Worm (Caenorhabditis elegans) whole organism, midembryonic: ENCODE data around the gene F22F7.3.
"Not testable (repeated sequence)": the region's sequence is repeated elsewhere in the genome, so short reads cannot be mapped to it uniquely, and the experiment has no call there.

Source experiments
- T22C8.4 ChIP-seq: fragments of 200-800 bp; sonication (Bioruptor generic); IDR thresholded peaks from 2 replicates; pipeline ENCODE4 v1.3.6; 2022; ENCODE audit warnings: missing genetic modification characterization, missing compliant biosample characterization
- cog-1 ChIP-seq: sonication (generic microtip); optimal IDR thresholded peaks from 2 replicates; lab custom pipeline; 2016; ENCODE audit warnings: missing genetic modification characterization, missing compliant biosample characterization
- flt-1 ChIP-seq: fragments of 200-800 bp; sonication (Bioruptor generic); IDR thresholded peaks from 2 replicates; pipeline ENCODE4 v1.3.6; 2022; ENCODE audit warnings: missing genetic modification characterization, missing compliant biosample characterization
- klf-2 ChIP-seq: fragments of 200-800 bp; sonication (Bioruptor generic); conservative IDR thresholded peaks from 2 replicates; pipeline ENCODE4 v1.3.6; 2022; ENCODE audit warnings: missing genetic modification reagents, missing genetic modification characterization, missing compliant biosample characterization
- med-1 ChIP-seq: sonication (generic microtip); optimal IDR thresholded peaks from 2 replicates; lab custom pipeline; 2017; ENCODE audit warnings: missing genetic modification characterization, mild to moderate bottlenecking, missing compliant biosample characterization, antibody characterized with exemption, missing genetic modification reagents; ENCODE audit not compliant: insufficient read depth
- ref-1 ChIP-seq: fragments of 200-800 bp; sonication (Bioruptor generic); conservative IDR thresholded peaks from 2 replicates; pipeline ENCODE4 v1.3.6; 2022; ENCODE audit warnings: missing genetic modification reagents, missing genetic modification characterization, missing compliant biosample characterization
- tab-1 ChIP-seq: fragments of 200-800 bp; sonication (Bioruptor generic); IDR thresholded peaks from 2 replicates; pipeline ENCODE4 v1.3.6; 2022; ENCODE audit warnings: missing genetic modification characterization, missing compliant biosample characterization
- ztf-23 ChIP-seq: fragments of 200-800 bp; sonication (Bioruptor generic); IDR thresholded peaks from 2 replicates; pipeline ENCODE4 v1.3.6; 2022; ENCODE audit warnings: missing genetic modification reagents, missing genetic modification characterization, missing compliant biosample characterization
- ztf-29 ChIP-seq: fragments of 200-800 bp; sonication (Bioruptor generic); IDR thresholded peaks from 2 replicates; pipeline ENCODE4 v1.3.6; 2022; ENCODE audit warnings: missing genetic modification reagents, missing genetic modification characterization, missing compliant biosample characterization

F22F7.3 gene

DNA sequence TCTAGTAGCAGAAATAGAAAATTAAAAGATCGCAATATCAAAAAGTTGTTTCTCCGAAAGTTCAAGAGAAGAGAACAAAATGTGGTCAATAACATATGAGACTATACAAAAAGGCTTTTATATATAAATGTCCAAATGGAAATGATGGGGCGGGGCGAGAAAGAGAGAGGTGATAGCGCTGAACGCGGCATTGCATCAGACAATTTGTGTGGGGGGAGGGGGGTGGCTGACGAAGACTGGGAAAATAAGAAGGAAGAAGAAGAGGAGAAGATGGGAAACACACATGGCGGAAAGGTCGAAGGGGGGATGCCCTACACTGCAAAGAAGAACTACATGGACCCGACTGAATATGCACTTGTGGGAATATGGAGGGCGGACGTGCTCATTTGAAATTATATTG, 24.9 kb downstream of the F22F7.3 start:
- TF ChIP-seq tab-1 (no peak), ztf-23 (no peak), T22C8.4 (GFP tag; lab: Robert Waterston, UW) (no peak), med-1 (GFP tag; lab: Kevin White, UChicago) (no peak), klf-2 (GFP tag; lab: Robert Waterston, UW) (no peak), cog-1 (tag; lab: Kevin White, UChicago) (no peak), ztf-29 (GFP tag; lab: Robert Waterston, UW) (no peak), ref-1 (GFP tag; lab: Robert Waterston, UW) (no peak), flt-1 (GFP tag; lab: Robert Waterston, UW) (no peak)

DNA sequence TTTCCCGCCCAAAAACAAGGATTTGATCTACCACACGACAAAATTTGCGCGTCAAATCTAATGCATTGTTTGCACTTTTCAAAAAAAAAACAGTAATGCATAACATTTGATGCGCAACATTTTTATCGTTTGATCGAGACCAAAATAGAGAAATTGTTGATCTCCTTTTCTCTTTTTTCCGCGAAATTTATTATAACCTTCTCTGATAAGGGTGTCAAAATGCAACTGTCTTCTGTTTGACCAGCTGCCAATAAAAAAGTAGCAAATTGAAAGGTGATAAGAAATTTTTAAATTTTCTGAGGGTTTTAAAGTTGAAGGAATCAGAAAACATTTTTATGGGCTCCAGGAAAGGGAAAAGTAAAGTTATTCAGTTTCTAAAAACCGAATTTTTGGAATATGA, 26.5 kb downstream of the F22F7.3 start:
- TF ChIP-seq med-1 (GFP tag; lab: Kevin White, UChicago), result no peak
- TF ChIP-seq flt-1 (GFP tag; lab: Robert Waterston, UW), result no peak

DNA sequence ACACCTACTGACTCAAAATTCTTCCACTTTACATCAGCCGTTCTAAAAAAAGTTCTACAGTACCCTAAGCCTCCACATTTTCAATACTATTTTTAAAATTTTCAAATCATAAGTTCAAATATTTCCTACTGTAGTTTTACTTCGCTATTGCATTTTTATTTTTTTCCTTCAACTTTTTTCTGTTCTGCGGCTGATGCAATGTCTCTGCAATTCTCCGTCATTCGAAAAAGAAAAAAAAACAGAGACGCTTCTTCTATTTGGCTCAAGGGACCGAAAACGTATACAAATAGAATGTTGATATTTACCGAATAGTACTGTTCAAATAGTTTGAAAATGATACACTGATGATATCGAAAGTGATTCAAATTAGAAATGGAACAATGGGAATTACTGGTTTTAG, 27.8 kb downstream of the F22F7.3 start:
- TF ChIP-seq klf-2 (GFP tag; lab: Robert Waterston, UW), result no peak
- TF ChIP-seq med-1 (GFP tag; lab: Kevin White, UChicago), result no peak
- no peak for TF ChIP-seq T22C8.4 (GFP tag; lab: Robert Waterston, UW)
- no peak for TF ChIP-seq tab-1
- no peak for TF ChIP-seq ztf-29 (GFP tag; lab: Robert Waterston, UW)
- TF ChIP-seq ztf-23, result no peak
- TF ChIP-seq cog-1 (tag; lab: Kevin White, UChicago), result no peak
- no peak for TF ChIP-seq ref-1 (GFP tag; lab: Robert Waterston, UW)
- no peak for TF ChIP-seq flt-1 (GFP tag; lab: Robert Waterston, UW)

DNA sequence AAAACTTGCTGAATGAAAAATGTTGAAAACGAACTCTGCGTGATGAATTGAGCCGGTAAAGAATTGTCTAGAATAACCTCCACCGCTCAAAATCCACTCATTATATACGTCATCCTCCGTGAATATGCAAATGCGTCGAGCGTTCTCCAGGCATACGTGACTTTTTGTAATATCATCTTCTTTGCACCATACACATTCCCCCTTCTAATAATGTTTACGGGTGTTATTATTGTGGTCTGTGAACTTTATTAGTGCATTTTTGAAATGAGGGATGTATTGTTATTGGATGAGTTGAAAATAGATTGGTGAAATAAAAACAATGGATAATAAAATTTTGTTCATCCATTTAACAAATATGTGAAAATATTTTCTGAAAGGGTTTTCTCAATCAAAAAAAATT, 29.4 kb downstream of the F22F7.3 start, which contains the start of gene F22F7.7:
Gene F22F7.7 (minus strand): TSS at position 125 of the 400 bp plus-strand sequence.
- no peak for TF ChIP-seq tab-1

DNA sequence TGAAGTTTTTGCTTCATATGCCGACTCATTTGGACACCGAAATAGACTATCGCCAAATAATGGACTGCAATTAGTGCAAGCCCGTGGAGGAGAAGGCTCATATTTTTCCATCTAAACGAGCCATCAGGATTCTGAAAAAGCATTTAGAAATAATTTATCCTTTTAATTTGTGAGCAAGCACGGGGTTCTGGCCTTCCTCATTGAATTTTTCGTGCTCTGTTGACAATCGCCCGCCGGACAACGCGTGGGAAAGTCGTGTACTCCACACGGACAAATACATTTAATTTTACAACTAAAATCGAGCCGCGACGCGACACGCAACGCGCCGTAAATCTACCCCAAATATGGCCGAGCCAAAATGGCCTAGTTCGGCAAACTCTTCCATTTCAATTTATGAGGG, 33.9 kb downstream of the F22F7.3 start, which contains the start of gene F22F7.12:
Gene F22F7.12 (minus strand): TSS at position 101 of the 400 bp plus-strand sequence.
- not testable (repeated sequence) for TF ChIP-seq tab-1; flt-1 (GFP tag; lab: Robert Waterston, UW); med-1 (GFP tag; lab: Kevin White, UChicago)

DNA sequence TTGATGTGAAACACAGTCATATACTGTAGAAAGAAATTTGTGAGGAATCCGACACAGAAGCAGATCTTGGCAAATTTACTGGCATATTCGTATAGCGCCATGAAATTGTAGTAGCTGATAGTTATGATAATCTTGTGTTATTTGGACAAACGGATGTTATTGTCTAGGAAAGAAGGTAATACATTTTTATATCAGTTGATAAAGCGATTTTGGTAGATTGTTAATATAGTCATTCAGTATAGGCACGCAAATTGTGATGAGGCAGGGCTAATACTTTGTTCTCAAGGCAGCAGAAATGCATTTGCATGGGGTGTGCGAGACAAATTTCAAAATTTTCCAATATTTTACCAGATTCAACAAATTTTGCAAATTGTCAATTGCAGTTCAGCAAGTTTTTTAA, 35.6 kb downstream of the F22F7.3 start, which contains the start of gene str-52:
Gene str-52 (minus strand): TSS at position 101 of the 400 bp plus-strand sequence.
- TF ChIP-seq med-1 (GFP tag; lab: Kevin White, UChicago) (no peak), tab-1 (no peak), klf-2 (GFP tag; lab: Robert Waterston, UW) (no peak), ztf-23 (no peak), T22C8.4 (GFP tag; lab: Robert Waterston, UW) (no peak), ztf-29 (GFP tag; lab: Robert Waterston, UW) (no peak)

DNA sequence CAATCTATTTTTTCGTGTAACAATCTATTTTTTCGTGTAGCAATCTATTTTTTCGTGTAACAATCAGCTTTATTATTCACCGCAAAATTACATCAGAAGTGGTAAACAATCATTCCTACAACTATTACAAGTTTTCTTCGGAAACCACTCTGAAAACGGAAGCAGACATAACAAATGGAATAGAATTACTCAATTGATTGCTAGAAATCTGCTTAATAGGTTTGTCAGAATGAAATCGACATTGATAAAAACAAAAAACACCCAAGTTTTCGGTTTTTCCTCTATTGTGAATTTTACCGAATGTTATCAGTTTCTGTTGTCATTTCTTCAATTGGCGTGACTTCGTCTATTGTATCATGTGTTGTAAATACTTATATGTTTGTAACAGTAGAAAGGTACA, 36.3 kb downstream of the F22F7.3 start, which contains the start of gene srbc-20:
Gene srbc-20 (plus strand): TSS at position 301 of the 400 bp plus-strand sequence.
- TF ChIP-seq cog-1 (tag; lab: Kevin White, UChicago), result no peak
- no peak for TF ChIP-seq ztf-29 (GFP tag; lab: Robert Waterston, UW)

DNA sequence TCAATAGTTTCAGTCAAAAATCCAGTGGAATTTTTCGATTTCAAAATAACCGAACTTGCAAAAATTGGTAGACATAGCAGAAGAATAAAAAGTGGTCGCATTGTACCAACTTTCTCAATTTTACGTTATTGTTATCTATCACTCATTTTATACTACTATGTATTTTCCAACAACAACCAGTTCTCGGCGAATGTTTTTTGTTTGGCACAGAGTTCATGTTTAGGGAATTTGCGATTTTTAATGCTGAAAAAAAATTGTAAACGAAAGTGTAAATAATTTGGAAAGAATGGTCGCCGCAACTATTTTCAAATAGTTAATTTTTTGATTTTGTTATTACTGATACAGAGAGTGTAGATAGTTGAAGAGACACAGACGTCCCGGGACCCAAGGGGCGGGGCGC, 39.0 kb downstream of the F22F7.3 start, which contains the start of gene C45H4.21:
Gene C45H4.21 (minus strand): TSS at position 101 of the 400 bp plus-strand sequence.
- TF ChIP-seq ztf-29 (GFP tag; lab: Robert Waterston, UW) (no peak), T22C8.4 (GFP tag; lab: Robert Waterston, UW) (no peak), flt-1 (GFP tag; lab: Robert Waterston, UW) (no peak), ref-1 (GFP tag; lab: Robert Waterston, UW) (no peak), ztf-23 (no peak), tab-1 (no peak), med-1 (GFP tag; lab: Kevin White, UChicago) (no peak), cog-1 (tag; lab: Kevin White, UChicago) (no peak), klf-2 (GFP tag; lab: Robert Waterston, UW) (no peak)

DNA sequence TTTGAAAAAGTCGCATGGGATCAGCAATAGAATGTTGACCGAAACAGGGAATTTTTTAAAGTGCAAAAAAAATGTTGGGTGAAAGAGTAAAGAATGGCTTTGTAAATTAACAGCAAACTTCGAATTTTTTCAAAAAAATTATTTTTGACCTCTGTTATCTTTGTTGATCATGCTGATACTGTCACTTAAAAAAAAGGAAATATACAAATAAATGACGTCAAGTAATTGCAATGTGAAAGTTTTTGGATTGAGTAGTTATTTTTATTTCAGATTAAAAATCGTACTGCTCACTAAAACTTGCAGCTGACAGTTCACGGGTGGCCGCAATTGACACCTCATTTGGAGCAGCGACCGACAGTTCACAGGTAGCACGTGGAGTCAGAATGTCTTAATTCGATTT, 40.4 kb downstream of the F22F7.3 start, which contains the start of gene C45H4.13:
Gene C45H4.13 (minus strand): TSS at position 101 of the 400 bp plus-strand sequence.
- TF ChIP-seq tab-1 (no peak), ref-1 (GFP tag; lab: Robert Waterston, UW) (no peak), ztf-23 (no peak), cog-1 (tag; lab: Kevin White, UChicago) (no peak), flt-1 (GFP tag; lab: Robert Waterston, UW) (no peak), klf-2 (GFP tag; lab: Robert Waterston, UW) (no peak), T22C8.4 (GFP tag; lab: Robert Waterston, UW) (no peak), ztf-29 (GFP tag; lab: Robert Waterston, UW) (no peak), med-1 (GFP tag; lab: Kevin White, UChicago) (no peak)

DNA sequence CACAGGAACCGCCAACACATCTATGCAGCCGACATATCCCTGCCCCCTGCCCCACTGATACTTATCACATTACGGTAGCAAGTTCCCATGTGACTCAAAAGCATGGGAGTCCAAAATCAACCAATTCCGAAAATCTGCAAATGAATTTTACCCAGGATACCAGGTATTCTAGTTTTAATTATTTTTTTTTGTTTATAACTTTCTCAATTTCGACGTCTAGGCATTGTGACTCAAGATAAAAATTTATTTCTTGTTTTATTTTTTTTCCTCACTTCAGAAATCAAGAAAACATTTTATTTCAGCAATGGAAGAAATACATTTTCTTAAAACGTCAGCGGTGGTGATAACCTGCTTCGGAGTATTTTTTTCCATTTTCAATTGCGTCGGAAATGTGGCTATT, 41.0 kb downstream of the F22F7.3 start, which contains the start of gene srbc-24:
Gene srbc-24 (plus strand): TSS at position 301 of the 400 bp plus-strand sequence.
- TF ChIP-seq cog-1 (tag; lab: Kevin White, UChicago) (no peak), med-1 (GFP tag; lab: Kevin White, UChicago) (no peak), klf-2 (GFP tag; lab: Robert Waterston, UW) (no peak), flt-1 (GFP tag; lab: Robert Waterston, UW) (no peak), ztf-23 (no peak), T22C8.4 (GFP tag; lab: Robert Waterston, UW) (no peak), tab-1 (no peak), ref-1 (GFP tag; lab: Robert Waterston, UW) (no peak), ztf-29 (GFP tag; lab: Robert Waterston, UW) (no peak)
